Worm (Caenorhabditis elegans) whole organism, young adult: ENCODE measurements around the gene str-187.
"Not testable (repeated sequence)": the region's sequence is repeated elsewhere in the genome, so short reads cannot be mapped to it uniquely, and the experiment has no call there.

ENCODE experiments used
- F10E7.11 ChIP-seq: sonication (generic microtip); optimal IDR thresholded peaks from 2 replicates; lab custom pipeline; 2017; ENCODE audit warnings: mild to moderate bottlenecking, missing genetic modification characterization, moderate library complexity, missing compliant biosample characterization
- Y95B8A.8 ChIP-seq: fragments of 200-800 bp; sonication (Bioruptor generic); IDR thresholded peaks from 2 replicates; pipeline ENCODE4 v1.3.6; 2022; ENCODE audit warnings: missing genetic modification reagents, missing genetic modification characterization, missing compliant biosample characterization
- aptf-2 ChIP-seq: fragments of 200-800 bp; sonication (Bioruptor generic); conservative IDR thresholded peaks from 2 replicates; pipeline ENCODE4 v1.3.6; 2022; ENCODE audit warnings: missing genetic modification reagents, missing genetic modification characterization, missing compliant biosample characterization
- ceh-58 ChIP-seq: fragments of 200-800 bp; sonication (Bioruptor generic); IDR thresholded peaks from 2 replicates; pipeline ENCODE4 v1.3.6; 2022; ENCODE audit warnings: missing genetic modification characterization, missing compliant biosample characterization
- dpl-1 ChIP-seq: fragments of 150-350 bp; optimal IDR thresholded peaks from 2 replicates; lab custom pipeline; 2014; ENCODE audit warnings: missing biosample characterization, missing genetic modification reagents, missing genetic modification characterization
- ets-4 ChIP-seq: fragments of 200-800 bp; sonication (Bioruptor generic); optimal IDR thresholded peaks from 2 replicates; lab custom pipeline; 2018; ENCODE audit warnings: mild to moderate bottlenecking, missing genetic modification characterization, missing compliant biosample characterization
- hrde-1 ChIP-seq: sonication (generic microtip); optimal IDR thresholded peaks from 2 replicates; lab custom pipeline; 2016; ENCODE audit warnings: missing genetic modification characterization, mild to moderate bottlenecking, missing compliant biosample characterization, moderate library complexity, missing genotype, missing genetic modification reagents, borderline replicate concordance
- lin-26 ChIP-seq: fragments of 200-800 bp; sonication (Bioruptor generic); IDR thresholded peaks from 2 replicates; pipeline ENCODE4 v1.3.6; 2022; ENCODE audit warnings: missing genetic modification reagents, missing genetic modification characterization, missing compliant biosample characterization
- snpc-3.4 ChIP-seq: sonication (generic microtip); optimal IDR thresholded peaks from 2 replicates; lab custom pipeline; 2017; ENCODE audit warnings: missing genetic modification characterization, mild to moderate bottlenecking, missing compliant biosample characterization, antibody characterized with exemption, moderate library complexity, missing genotype, missing genetic modification reagents

DNA sequence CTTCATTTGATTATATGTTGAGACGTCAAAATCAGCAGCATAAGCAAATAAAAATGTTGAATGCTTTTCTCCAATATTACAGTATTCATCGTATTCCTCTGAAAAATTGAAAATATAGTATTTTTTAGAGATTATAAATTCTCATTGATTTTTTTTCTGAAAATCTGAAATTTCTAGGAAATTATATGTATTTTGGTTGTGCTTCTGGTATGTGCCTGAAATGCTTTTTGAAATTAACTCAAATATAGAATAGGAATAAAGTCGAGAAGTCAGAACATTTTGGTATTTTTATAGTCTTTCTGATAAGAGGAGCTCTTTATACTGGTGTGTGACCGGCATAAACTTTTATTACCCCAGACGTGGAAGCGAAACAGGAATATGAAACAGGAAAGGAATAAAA lies 41.8 kb downstream of the str-187 start, which contains the start of gene T28F3.8:
- TF ChIP-seq F10E7.11 (tag; lab: Kevin White, UChicago); dpl-1 (GFP tag; lab: Kevin White, UChicago); ets-4; ceh-58 (GFP tag; lab: Robert Waterston, UW); lin-26; snpc-3.4; Y95B8A.8 (GFP tag; lab: Robert Waterston, UW); hrde-1 (tag; lab: Kevin White, UChicago); aptf-2: not testable (repeated sequence)
